Fruit fly (Drosophila melanogaster): ENCODE results near the gene Arts.

The Arts gene

DNA sequence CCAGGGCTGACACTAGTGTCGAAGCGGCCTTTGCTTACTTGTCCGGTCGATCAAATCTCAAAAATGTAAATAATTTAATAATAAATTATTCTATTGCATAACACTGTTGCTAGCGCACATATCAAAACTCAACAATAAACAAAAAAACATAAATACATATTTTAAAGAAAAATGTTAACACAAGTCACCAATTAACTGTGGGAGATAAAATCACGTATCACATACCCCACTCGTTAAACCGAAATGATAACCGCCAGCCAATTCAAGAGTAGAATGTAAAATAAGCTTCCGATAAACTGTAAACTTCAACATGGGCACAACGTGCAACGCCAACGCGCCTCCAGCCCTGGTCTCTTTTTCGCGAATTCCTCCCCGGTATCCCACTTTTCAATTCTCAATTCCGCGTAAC lies at the start of gene Arts (continued):
- TF ChIP-seq YL-1 (GFP tag; optimal IDR thresholded peaks at IDR 0.05) (peak; percentile 17), Pdp1 (GFP tag; optimal IDR thresholded peaks at IDR 0.05) (peak in 1 of 2 experiments; percentile 60), CG4282 (GFP tag; optimal IDR thresholded peaks at IDR 0.05) (no peak), CG13894 (tag; optimal IDR thresholded peaks at IDR 0.05) (peak; percentile 25), CG17186 (GFP tag; optimal IDR thresholded peaks at IDR 0.05) (peak; percentile 36), Meics (GFP tag; optimal IDR thresholded peaks at IDR 0.05) (peak; percentile 15), CG12155 (GFP tag; optimal IDR thresholded peaks at IDR 0.05) (peak; percentile 57), CG8388 (GFP tag; optimal IDR thresholded peaks at IDR 0.05) (peak; percentile 14), CrebB (tag; optimal IDR thresholded peaks at IDR 0.05) (no peak), Max (GFP tag; optimal IDR thresholded peaks at IDR 0.05) (peak; percentile 54), pan (optimal IDR thresholded peaks at IDR 0.05) (no peak), pan (GFP tag; optimal IDR thresholded peaks at IDR 0.05 in 1 of 2, IDR thresholded peaks at IDR 0.05 in 1 of 2) (no peak), dm (GFP tag; optimal IDR thresholded peaks at IDR 0.05) (peak; percentile 71), dati (GFP tag; IDR thresholded peaks at IDR 0.05) (no peak), CG11695 (GFP tag; IDR thresholded peaks at IDR 0.05) (no peak), Camta (GFP tag; optimal IDR thresholded peaks at IDR 0.05) (no peak), Adf1 (GFP tag; IDR thresholded peaks at IDR 0.05) (no peak), pzg (GFP tag; optimal IDR thresholded peaks at IDR 0.05) (peak; percentile 32), ttk (GFP tag; IDR thresholded peaks at IDR 0.05) (no peak), CG10267 (tag; optimal IDR thresholded peaks at IDR 0.05) (peak; percentile 28), Taf1 (GFP tag; IDR thresholded peaks at IDR 0.05) (no peak), gem (tag; optimal IDR thresholded peaks at IDR 0.05) (peak; percentile 45), grau (tag; optimal IDR thresholded peaks at IDR 0.05) (peak; percentile 30), dmrt99B (tag; optimal IDR thresholded peaks at IDR 0.05) (peak; percentile 2), psq (GFP tag; optimal IDR thresholded peaks at IDR 0.05) (no peak), CG2678 (tag; optimal IDR thresholded peaks at IDR 0.05) (peak; percentile 47), Fer3 (tag; optimal IDR thresholded peaks at IDR 0.05) (peak; percentile 26), nmo (GFP tag; optimal IDR thresholded peaks at IDR 0.05) (peak; percentile 49), CG16815 (GFP tag; optimal IDR thresholded peaks at IDR 0.05) (no peak), Vsx1 (GFP tag; optimal IDR thresholded peaks at IDR 0.05) (peak; percentile 91), CG7786 (GFP tag; optimal IDR thresholded peaks at IDR 0.05) (no peak), Ssrp (tag; optimal IDR thresholded peaks at IDR 0.05) (no peak), CG4730 (GFP tag; IDR thresholded peaks at IDR 0.05) (no peak), CG5245 (GFP tag; optimal IDR thresholded peaks at IDR 0.05) (no peak), CTCF (GFP tag; optimal IDR thresholded peaks at IDR 0.05) (peak; percentile 67), phol (tag; optimal IDR thresholded peaks at IDR 0.05) (peak; percentile 81), dmrt11E (tag; optimal IDR thresholded peaks at IDR 0.05) (peak; percentile 49), CG7271 (tag; optimal IDR thresholded peaks at IDR 0.05) (no peak), CG8089 (GFP tag; optimal IDR thresholded peaks at IDR 0.05) (no peak), Nf-YB (GFP tag; optimal IDR thresholded peaks at IDR 0.05) (no peak), Rx (GFP tag; IDR thresholded peaks at IDR 0.05) (no peak), al (GFP tag; IDR thresholded peaks at IDR 0.05) (no peak), Myb (GFP tag; optimal IDR thresholded peaks at IDR 0.05) (peak; percentile 60), sens (GFP tag) (peak; percentile 66), Sox102F (GFP tag; optimal IDR thresholded peaks at IDR 0.05) (peak; percentile 15), CG8290 (GFP tag; optimal IDR thresholded peaks at IDR 0.05) (no peak), CG8290 (tag; optimal IDR thresholded peaks at IDR 0.05) (peak in 1 of 2 experiments; percentile 32), BEAF-32 (GFP tag; optimal IDR thresholded peaks at IDR 0.05) (peak; percentile 31), ken (GFP tag; IDR thresholded peaks at IDR 0.05) (no peak), CG10147 (GFP tag; optimal IDR thresholded peaks at IDR 0.05) (peak; percentile 43), CG43689 (GFP tag; IDR thresholded peaks at IDR 0.05) (no peak), CG17328 (GFP tag; IDR thresholded peaks at IDR 0.05) (no peak)

Data from whole organism, embryonic.